Worm (Caenorhabditis elegans) whole organism, L4 larva: ENCODE measurements around the gene M02F4.1.

Experiments
- ZK337.2 ChIP-seq: fragments of 200-800 bp; sonication (Bioruptor generic); IDR thresholded peaks from 2 replicates; pipeline ENCODE4 v1.3.6; 2022; ENCODE audit warnings: missing genetic modification reagents, missing genetic modification characterization, missing compliant biosample characterization
- hlh-11 ChIP-seq: fragments of 200-800 bp; sonication (Bioruptor generic); optimal IDR thresholded peaks from 2 replicates; lab custom pipeline; 2018; ENCODE audit warnings: mild to moderate bottlenecking, missing genetic modification characterization, missing compliant biosample characterization
- snpc-4 ChIP-seq: fragments of 150-350 bp; optimal IDR thresholded peaks from 2 replicates; lab custom pipeline; 2014; ENCODE audit warnings: missing biosample characterization, missing genetic modification characterization
- unc-130 ChIP-seq: sonication (generic microtip); optimal IDR thresholded peaks from 2 replicates; lab custom pipeline; 2016; ENCODE audit warnings: missing genetic modification reagents, missing genetic modification characterization, missing compliant biosample characterization

- TF ChIP-seq snpc-4 (tag; lab: Kevin White, UChicago) (no peak), unc-130 (GFP tag; lab: Kevin White, UChicago) (no peak), hlh-11 (tag; lab: Kevin White, UChicago) (no peak), ZK337.2 (GFP tag; lab: Robert Waterston, UW) (no peak)
Observed at ce11 chrX:3009190-3009589, 19.7 kb downstream of the M02F4.1 start, which contains the start of gene Y48D7A.1.
